Worm (Caenorhabditis elegans) whole organism, L4/young adult: ENCODE measurements around the gene snr-1.

Experiments used
- W03F9.2 ChIP-seq: fragments of 150-350 bp; optimal IDR thresholded peaks from 2 replicates; lab custom pipeline; 2014; ENCODE audit warnings: missing biosample characterization, missing genetic modification characterization
- him-1 ChIP-seq: sonication (generic microtip); optimal IDR thresholded peaks from 2 replicates; lab custom pipeline; 2016; ENCODE audit warnings: missing genotype, missing genetic modification reagents, missing genetic modification characterization, missing compliant biosample characterization

- TF ChIP-seq him-1 (tag; lab: Kevin White, UChicago) (no peak), W03F9.2 (tag; lab: Kevin White, UChicago) (no peak)
These were observed 38.1 kb downstream of the snr-1 start for ce11 chrIV:17125967-17126366.
